Fruit fly (Drosophila melanogaster): Measurements from ENCODE around the gene Mocs2A.
A peak's percentile ranks its signal among the peaks of the same experiment; 100 is the strongest.

The Mocs2A gene

DNA sequence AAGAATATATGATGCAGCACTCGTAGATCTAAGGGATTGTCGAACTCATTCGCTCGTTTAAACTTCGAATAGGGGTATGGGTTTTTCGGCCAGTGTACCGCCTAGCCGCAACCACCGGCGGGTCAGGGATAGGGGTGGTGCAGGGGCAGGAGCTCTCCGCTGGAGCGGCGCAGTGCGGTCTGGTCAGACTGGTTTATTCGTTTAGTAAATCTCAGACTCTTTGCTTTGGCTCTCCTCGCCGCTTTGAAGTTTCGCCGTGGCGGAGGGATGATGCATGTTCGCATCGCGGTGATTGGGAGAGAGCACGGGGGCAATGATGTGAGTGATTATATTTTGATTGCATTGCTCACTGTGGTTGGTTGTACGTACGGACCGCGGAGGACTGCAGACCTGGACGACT, 44.8 kb downstream of the Mocs2A start, which contains the start of gene fd96Ca:
Gene fd96Ca (plus strand): TSS at position 337 of the 400 bp plus-strand sequence.
- no peak for TF ChIP-seq Hr83 (GFP tag; optimal IDR thresholded peaks at IDR 0.05; ENCODE audit: poor library complexity, severe bottlenecking)
- no peak for TF ChIP-seq GATAd (GFP tag; optimal IDR thresholded peaks at IDR 0.05)
- TF ChIP-seq Vsx2 (GFP tag; optimal IDR thresholded peaks at IDR 0.05; ENCODE audit: partially characterized antibody): peak; percentile 67
- no peak for TF ChIP-seq Jra (GFP tag; optimal IDR thresholded peaks at IDR 0.05)
- TF ChIP-seq jim (GFP tag; optimal IDR thresholded peaks at IDR 0.05): no peak
- no peak for TF ChIP-seq foxo (GFP tag; optimal IDR thresholded peaks at IDR 0.05)
- TF ChIP-seq HLH106 (tag; optimal IDR thresholded peaks at IDR 0.05): no peak
- no peak for TF ChIP-seq tai (GFP tag; optimal IDR thresholded peaks at IDR 0.05)
- TF ChIP-seq h (GFP tag; optimal IDR thresholded peaks at IDR 0.05): no peak
- TF ChIP-seq br (GFP tag; optimal IDR thresholded peaks at IDR 0.05): no peak
- TF ChIP-seq Myc (optimal IDR thresholded peaks at IDR 0.05): no peak
- TF ChIP-seq Dfd (GFP tag; optimal IDR thresholded peaks at IDR 0.05): no peak
- no peak for TF ChIP-seq sage (GFP tag; optimal IDR thresholded peaks at IDR 0.05)
- no peak for TF ChIP-seq dmrt93B (GFP tag; optimal IDR thresholded peaks at IDR 0.05)
- peak; percentile 38 for TF ChIP-seq woc (GFP tag; optimal IDR thresholded peaks at IDR 0.05)
- TF ChIP-seq CG9705 (GFP tag; optimal IDR thresholded peaks at IDR 0.05): no peak
- no peak for TF ChIP-seq Hnf4 (GFP tag; optimal IDR thresholded peaks at IDR 0.05)
- TF ChIP-seq Mio (GFP tag; optimal IDR thresholded peaks at IDR 0.05): no peak
- TF ChIP-seq Rel (GFP tag; optimal IDR thresholded peaks at IDR 0.05): no peak
- no peak for TF ChIP-seq Rel (tag; optimal IDR thresholded peaks at IDR 0.05)
- TF ChIP-seq dsf (GFP tag; optimal IDR thresholded peaks at IDR 0.05; ENCODE audit: borderline replicate concordance): no peak
- peak; percentile 38 for TF ChIP-seq Dif (GFP tag; optimal IDR thresholded peaks at IDR 0.05; ENCODE audit: partially characterized antibody)
- no peak for TF ChIP-seq pan (optimal IDR thresholded peaks at IDR 0.05)
- no peak for TF ChIP-seq CG32264 (GFP tag; optimal IDR thresholded peaks at IDR 0.05)
- TF ChIP-seq lola (GFP tag; optimal IDR thresholded peaks at IDR 0.05): no peak
- TF ChIP-seq fru (GFP tag; optimal IDR thresholded peaks at IDR 0.05): no peak

DNA sequence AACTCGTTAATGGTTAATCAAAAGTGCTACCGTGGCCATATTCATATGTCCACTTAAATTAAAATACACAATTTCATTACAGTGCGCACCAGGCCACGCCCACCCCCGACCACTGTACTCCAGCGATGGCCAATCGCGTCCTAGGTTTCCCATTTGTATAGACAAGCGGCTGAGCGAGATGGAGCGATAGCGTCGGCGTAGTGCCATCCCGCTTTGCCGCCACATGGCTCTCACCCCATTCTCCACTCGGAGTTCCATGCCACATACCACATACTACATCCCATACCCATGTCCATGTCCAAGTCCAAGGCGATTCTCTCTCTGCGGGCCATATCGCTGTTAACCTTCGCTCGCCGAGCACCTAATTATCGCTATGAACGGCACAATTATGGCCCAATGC, 46.7 kb downstream of the Mocs2A start:
- TF ChIP-seq Hr83 (GFP tag; optimal IDR thresholded peaks at IDR 0.05; ENCODE audit: poor library complexity, severe bottlenecking) (peak; percentile 57), ey (GFP tag; optimal IDR thresholded peaks at IDR 0.05) (no peak), Dif (GFP tag; optimal IDR thresholded peaks at IDR 0.05; ENCODE audit: partially characterized antibody) (peak; percentile 40), Myc (optimal IDR thresholded peaks at IDR 0.05) (no peak), CrebA (GFP tag; optimal IDR thresholded peaks at IDR 0.05; ENCODE audit: borderline replicate concordance) (no peak), usp (GFP tag; optimal IDR thresholded peaks at IDR 0.05) (no peak), OdsH (GFP tag; optimal IDR thresholded peaks at IDR 0.05) (no peak)

DNA sequence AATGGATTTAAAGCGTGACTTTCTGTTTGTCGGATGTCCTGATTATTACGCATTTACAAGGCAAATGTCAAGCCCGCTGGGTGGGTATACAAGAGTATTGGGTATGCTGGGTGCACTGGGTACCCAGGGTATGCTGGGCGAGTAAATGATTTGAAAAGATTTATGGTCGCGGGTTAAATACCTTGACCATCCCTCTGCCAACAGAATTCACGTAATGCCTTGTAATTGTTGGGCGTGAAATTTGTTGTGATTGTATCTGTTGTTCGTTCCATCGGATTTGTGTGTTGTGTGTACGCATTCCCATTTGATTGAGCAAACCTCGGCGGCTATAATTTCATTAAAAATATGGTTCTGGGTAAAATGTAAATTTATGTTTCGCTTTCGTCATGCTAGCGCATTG, 48.5 kb downstream of the Mocs2A start:
- TF ChIP-seq psq (GFP tag; optimal IDR thresholded peaks at IDR 0.05) (no peak), Hnf4 (GFP tag; optimal IDR thresholded peaks at IDR 0.05) (no peak), ey (GFP tag; optimal IDR thresholded peaks at IDR 0.05) (no peak), rgr (GFP tag; optimal IDR thresholded peaks at IDR 0.05) (no peak), sage (GFP tag; optimal IDR thresholded peaks at IDR 0.05) (no peak), Sp1 (GFP tag; optimal IDR thresholded peaks at IDR 0.05) (no peak), Vsx2 (GFP tag; optimal IDR thresholded peaks at IDR 0.05; ENCODE audit: partially characterized antibody) (no peak)

DNA sequence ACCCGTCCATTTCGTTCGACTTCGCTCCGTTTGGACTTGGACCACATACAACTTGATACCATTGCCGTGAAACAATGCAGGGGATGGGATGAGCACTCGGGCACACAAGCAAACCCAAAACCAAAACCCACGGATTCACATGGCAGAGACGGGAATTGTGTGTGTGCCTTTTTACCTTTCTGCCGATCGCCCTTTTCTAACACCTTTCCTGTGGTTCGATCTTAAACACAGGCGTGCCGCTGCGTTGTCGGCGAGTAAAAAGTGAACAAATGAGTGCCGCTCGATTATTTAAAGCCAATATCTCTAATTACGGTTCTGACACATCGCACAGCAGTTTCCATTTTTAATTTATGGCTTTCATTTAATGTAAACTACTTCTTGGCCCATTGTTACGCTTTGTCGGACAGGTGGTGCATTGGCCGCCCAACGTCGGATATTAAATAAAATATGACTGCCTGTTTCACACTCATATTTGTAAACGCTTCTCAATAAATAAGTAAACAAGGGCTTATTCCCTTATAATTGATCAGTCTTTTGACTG, 49.8 kb downstream of the Mocs2A start:
- no peak for TF ChIP-seq Mio (GFP tag; optimal IDR thresholded peaks at IDR 0.05)
- no peak for TF ChIP-seq lola (GFP tag; optimal IDR thresholded peaks at IDR 0.05)
- no peak for TF ChIP-seq Hr78 (GFP tag; optimal IDR thresholded peaks at IDR 0.05)
- TF ChIP-seq h (GFP tag; optimal IDR thresholded peaks at IDR 0.05): no peak
- TF ChIP-seq woc (GFP tag; optimal IDR thresholded peaks at IDR 0.05): no peak
- TF ChIP-seq pan (optimal IDR thresholded peaks at IDR 0.05): no peak
- no peak for TF ChIP-seq tai (GFP tag; optimal IDR thresholded peaks at IDR 0.05)
- TF ChIP-seq psq (GFP tag; optimal IDR thresholded peaks at IDR 0.05): no peak
- TF ChIP-seq dsf (GFP tag; optimal IDR thresholded peaks at IDR 0.05; ENCODE audit: borderline replicate concordance): no peak
- no peak for TF ChIP-seq Rel (GFP tag; optimal IDR thresholded peaks at IDR 0.05)
- TF ChIP-seq Rel (tag; optimal IDR thresholded peaks at IDR 0.05): no peak
- no peak for TF ChIP-seq dmrt93B (GFP tag; optimal IDR thresholded peaks at IDR 0.05)
- TF ChIP-seq ey (GFP tag; optimal IDR thresholded peaks at IDR 0.05): no peak
- TF ChIP-seq br (GFP tag; optimal IDR thresholded peaks at IDR 0.05): no peak
- no peak for TF ChIP-seq sv (GFP tag; optimal IDR thresholded peaks at IDR 0.05)
